Fruit fly (Drosophila melanogaster): ENCODE measurements around the gene sima.

sima gene

dm6 chr3R:30149506-30149905 lies 91.4 kb downstream of the sima start, which contains the start of gene AdoR:
Gene AdoR, minus strand, starts transcription at chr3R:30149606.
- no peak for TF ChIP-seq Myc (optimal IDR thresholded peaks at IDR 0.05)

- TF ChIP-seq woc (GFP tag; optimal IDR thresholded peaks at IDR 0.05) (no peak), Myc (optimal IDR thresholded peaks at IDR 0.05) (peak; percentile 8), CG32264 (GFP tag; optimal IDR thresholded peaks at IDR 0.05) (no peak), rgr (GFP tag; optimal IDR thresholded peaks at IDR 0.05) (no peak), br (GFP tag; optimal IDR thresholded peaks at IDR 0.05) (no peak)
Measured at dm6 chr3R:30150602-30151001, 92.5 kb downstream of the sima start.

dm6 chr3R:30151300-30152109 lies 93.4 kb downstream of the sima start, which contains the start of gene CG15529:
Gene CG15529, plus strand, starts transcription at chr3R:30152059.
- no peak for TF ChIP-seq CG32264 (GFP tag; optimal IDR thresholded peaks at IDR 0.05)
- TF ChIP-seq Rel (GFP tag; optimal IDR thresholded peaks at IDR 0.05): no peak
- peak; percentile 11 for TF ChIP-seq Rel (tag; optimal IDR thresholded peaks at IDR 0.05)
- TF ChIP-seq Jra (GFP tag; optimal IDR thresholded peaks at IDR 0.05): no peak
- no peak for TF ChIP-seq woc (GFP tag; optimal IDR thresholded peaks at IDR 0.05)
- TF ChIP-seq Abd-B (GFP tag; optimal IDR thresholded peaks at IDR 0.05): no peak
- TF ChIP-seq Hnf4 (GFP tag; optimal IDR thresholded peaks at IDR 0.05): no peak
- TF ChIP-seq Dfd (GFP tag; optimal IDR thresholded peaks at IDR 0.05): no peak
- TF ChIP-seq lola (GFP tag; optimal IDR thresholded peaks at IDR 0.05): no peak
- TF ChIP-seq usp (GFP tag; optimal IDR thresholded peaks at IDR 0.05): no peak
- no peak for TF ChIP-seq psq (GFP tag; optimal IDR thresholded peaks at IDR 0.05)
- peak; percentile 30 for TF ChIP-seq rgr (GFP tag; optimal IDR thresholded peaks at IDR 0.05)
- TF ChIP-seq Hr83 (GFP tag; optimal IDR thresholded peaks at IDR 0.05; ENCODE audit: poor library complexity, severe bottlenecking): no peak
- TF ChIP-seq HLH106 (tag; optimal IDR thresholded peaks at IDR 0.05): peak; percentile 39
- TF ChIP-seq N (GFP tag; optimal IDR thresholded peaks at IDR 0.05): no peak
- no peak for TF ChIP-seq Dif (GFP tag; optimal IDR thresholded peaks at IDR 0.05; ENCODE audit: partially characterized antibody)
- no peak for TF ChIP-seq Vsx2 (GFP tag; optimal IDR thresholded peaks at IDR 0.05; ENCODE audit: partially characterized antibody)
- no peak for TF ChIP-seq dl (GFP tag; optimal IDR thresholded peaks at IDR 0.05; ENCODE audit: insufficient read depth in 1 of 2, partially characterized antibody in 2 of 2)
- no peak for TF ChIP-seq jim (GFP tag; optimal IDR thresholded peaks at IDR 0.05)
- no peak for TF ChIP-seq Hr78 (GFP tag; optimal IDR thresholded peaks at IDR 0.05)
- TF ChIP-seq Sp1 (GFP tag; optimal IDR thresholded peaks at IDR 0.05): no peak
- peak; percentile 26 for TF ChIP-seq ey (GFP tag; optimal IDR thresholded peaks at IDR 0.05)
- TF ChIP-seq brk (GFP tag; optimal IDR thresholded peaks at IDR 0.05): no peak
- TF ChIP-seq h (GFP tag; optimal IDR thresholded peaks at IDR 0.05): peak; percentile 57
- no peak for TF ChIP-seq Myc (optimal IDR thresholded peaks at IDR 0.05)
- TF ChIP-seq tai (GFP tag; optimal IDR thresholded peaks at IDR 0.05): no peak
- no peak for TF ChIP-seq CG9705 (GFP tag; optimal IDR thresholded peaks at IDR 0.05)
- TF ChIP-seq OdsH (GFP tag; optimal IDR thresholded peaks at IDR 0.05): no peak
- no peak for TF ChIP-seq dsf (GFP tag; optimal IDR thresholded peaks at IDR 0.05; ENCODE audit: borderline replicate concordance)
- TF ChIP-seq br (GFP tag; optimal IDR thresholded peaks at IDR 0.05): no peak
- TF ChIP-seq Mio (GFP tag; optimal IDR thresholded peaks at IDR 0.05): no peak
- TF ChIP-seq sage (GFP tag; optimal IDR thresholded peaks at IDR 0.05): no peak
- TF ChIP-seq GATAd (GFP tag; optimal IDR thresholded peaks at IDR 0.05): no peak
- TF ChIP-seq sv (GFP tag; optimal IDR thresholded peaks at IDR 0.05): no peak
- no peak for TF ChIP-seq pan (optimal IDR thresholded peaks at IDR 0.05)
- TF ChIP-seq CrebA (GFP tag; optimal IDR thresholded peaks at IDR 0.05; ENCODE audit: borderline replicate concordance): no peak
- TF ChIP-seq dmrt93B (GFP tag; optimal IDR thresholded peaks at IDR 0.05): no peak
- no peak for TF ChIP-seq fru (GFP tag; optimal IDR thresholded peaks at IDR 0.05)
- TF ChIP-seq foxo (GFP tag; optimal IDR thresholded peaks at IDR 0.05): peak in 1 of 2 experiments; percentile 1
